Fruit fly (Drosophila melanogaster) whole organism, embryonic: ENCODE measurements around the gene Obp99b.

ENCODE experiments used
- B-H1 ChIP-seq: fragments of 200-800 bp; sonication (Bioruptor generic); IDR thresholded peaks from 3 replicates; pipeline ENCODE4 v1.3.6; 2022; ENCODE audit warnings: missing biosample characterization, missing genetic modification characterization
- CG10274 ChIP-seq: fragments of 200-800 bp; sonication (Bioruptor generic); optimal IDR thresholded peaks from 3 replicates; lab custom pipeline; 2017; ENCODE audit warnings: missing biosample characterization, mild to moderate bottlenecking, missing genetic modification characterization
- CG11085 ChIP-seq: fragments of 200-800 bp; sonication (Bioruptor generic); IDR thresholded peaks from 2 replicates; pipeline ENCODE4 v1.3.6; 2022; ENCODE audit warnings: missing biosample characterization, missing genetic modification characterization
- CG11723 ChIP-seq: fragments of 200-800 bp; sonication (Bioruptor generic); optimal IDR thresholded peaks from 2 replicates; lab custom pipeline; 2017; ENCODE audit warnings: missing biosample characterization, mild to moderate bottlenecking, missing genetic modification characterization
- CG12236 ChIP-seq: fragments of 200-800 bp; sonication (Bioruptor generic); optimal IDR thresholded peaks from 2 replicates; lab custom pipeline; 2016; ENCODE audit warnings: missing biosample characterization, missing genetic modification characterization
- CG12659 ChIP-seq: fragments of 200-800 bp; sonication (Bioruptor generic); optimal IDR thresholded peaks from 3 replicates; lab custom pipeline; 2017; ENCODE audit warnings: mild to moderate bottlenecking, missing biosample characterization, missing genetic modification reagents, missing genetic modification characterization
- CG12744 ChIP-seq: fragments of 200-800 bp; sonication (Bioruptor generic); optimal IDR thresholded peaks from 2 replicates; lab custom pipeline; 2016; ENCODE audit warnings: missing biosample characterization, missing genetic modification characterization
- CG13296 ChIP-seq: fragments of 200-800 bp; sonication (Bioruptor generic); optimal IDR thresholded peaks from 3 replicates; lab custom pipeline; 2018; ENCODE audit warnings: missing biosample characterization, mild to moderate bottlenecking, missing genetic modification characterization
- CG15479 ChIP-seq: fragments of 200-800 bp; sonication (Bioruptor generic); optimal IDR thresholded peaks from 3 replicates; lab custom pipeline; 2019; ENCODE audit warnings: missing biosample characterization, mild to moderate bottlenecking, missing genetic modification characterization, moderate library complexity
- CG17385 ChIP-seq: fragments of 200-800 bp; sonication (Bioruptor generic); optimal IDR thresholded peaks from 3 replicates; lab custom pipeline; 2018; ENCODE audit warnings: missing biosample characterization, mild to moderate bottlenecking, missing genetic modification characterization
- CG1792 ChIP-seq: fragments of 200-800 bp; sonication (Bioruptor generic); optimal IDR thresholded peaks from 2 replicates; lab custom pipeline; 2016; ENCODE audit warnings: missing biosample characterization, missing genetic modification characterization
- CG18764 ChIP-seq: fragments of 200-800 bp; sonication (Bioruptor generic); optimal IDR thresholded peaks from 3 replicates; lab custom pipeline; 2016; ENCODE audit warnings: missing biosample characterization, missing genetic modification characterization
- CG3163 ChIP-seq: fragments of 200-800 bp; sonication (Bioruptor generic); optimal IDR thresholded peaks from 3 replicates; lab custom pipeline; 2016; ENCODE audit warnings: missing biosample characterization, missing genetic modification characterization
- CG33557 ChIP-seq: fragments of 200-800 bp; sonication (Bioruptor generic); optimal IDR thresholded peaks from 2 replicates; lab custom pipeline; 2019; ENCODE audit warnings: missing biosample characterization, mild to moderate bottlenecking, missing genetic modification characterization, moderate library complexity
- CG3995 ChIP-seq: fragments of 200-800 bp; sonication (Bioruptor generic); optimal IDR thresholded peaks from 3 replicates; lab custom pipeline; 2016; ENCODE audit warnings: missing biosample characterization, missing genetic modification characterization
- CG4282 ChIP-seq: fragments of 200-800 bp; sonication (Bioruptor generic); optimal IDR thresholded peaks from 2 replicates; lab custom pipeline; 2016; ENCODE audit warnings: missing biosample characterization, missing genetic modification characterization
- CG4707 ChIP-seq: fragments of 200-800 bp; sonication (Bioruptor generic); optimal IDR thresholded peaks from 2 replicates; lab custom pipeline; 2018; ENCODE audit warnings: missing biosample characterization, mild to moderate bottlenecking, missing genetic modification characterization, moderate library complexity
- CG6654 ChIP-seq: fragments of 200-800 bp; sonication (Bioruptor generic); optimal IDR thresholded peaks from 2 replicates; lab custom pipeline; 2017; ENCODE audit warnings: missing biosample characterization, mild to moderate bottlenecking, missing genetic modification characterization
- CG6765 ChIP-seq: fragments of 200-800 bp; sonication (Bioruptor generic); optimal IDR thresholded peaks from 3 replicates; lab custom pipeline; 2017; ENCODE audit warnings: missing biosample characterization, mild to moderate bottlenecking, missing genetic modification characterization
- CG6854 ChIP-seq: fragments of 200-800 bp; sonication (Bioruptor generic); optimal IDR thresholded peaks from 3 replicates; lab custom pipeline; 2017; ENCODE audit warnings: missing biosample characterization, mild to moderate bottlenecking, missing genetic modification characterization
- CG7357 ChIP-seq: fragments of 200-800 bp; sonication (Bioruptor generic); IDR thresholded peaks from 3 replicates; pipeline ENCODE4 v1.3.6; 2022; ENCODE audit warnings: missing biosample characterization, missing genetic modification characterization
- CG7556 ChIP-seq: fragments of 200-800 bp; sonication (Bioruptor generic); optimal IDR thresholded peaks from 2 replicates; lab custom pipeline; 2017; ENCODE audit warnings: missing biosample characterization, mild to moderate bottlenecking, missing genetic modification characterization
- CG7745 ChIP-seq: fragments of 200-800 bp; sonication (Bioruptor generic); optimal IDR thresholded peaks from 2 replicates; lab custom pipeline; 2018; ENCODE audit warnings: missing biosample characterization, mild to moderate bottlenecking, missing genetic modification characterization, moderate library complexity
- CG8388 ChIP-seq: fragments of 200-800 bp; sonication (Bioruptor generic); optimal IDR thresholded peaks from 2 replicates; lab custom pipeline; 2019; ENCODE audit warnings: missing biosample characterization, mild to moderate bottlenecking, missing genetic modification characterization, moderate library complexity
- CG8944 ChIP-seq: fragments of 200-800 bp; sonication (Bioruptor generic); optimal IDR thresholded peaks from 3 replicates; lab custom pipeline; 2016; ENCODE audit warnings: missing biosample characterization, missing genetic modification characterization
- CHES-1-like ChIP-seq: fragments of 200-800 bp; sonication (Bioruptor generic); optimal IDR thresholded peaks from 2 replicates; lab custom pipeline; 2016; ENCODE audit warnings: missing biosample characterization, missing genetic modification characterization
- Camta ChIP-seq: fragments of 200-800 bp; sonication (Bioruptor generic); optimal IDR thresholded peaks from 2 replicates; lab custom pipeline; 2016; ENCODE audit warnings: missing biosample characterization, missing genetic modification characterization
- Deaf1 ChIP-seq: fragments of 200-800 bp; optimal IDR thresholded peaks from 3 replicates; lab custom pipeline; 2019; ENCODE audit warnings: missing biosample characterization, mild to moderate bottlenecking, missing genetic modification characterization, moderate library complexity
- Dek ChIP-seq: fragments of 200-800 bp; sonication (Bioruptor generic); optimal IDR thresholded peaks from 3 replicates; lab custom pipeline; 2019; ENCODE audit warnings: missing biosample characterization, mild to moderate bottlenecking, missing genetic modification characterization, moderate library complexity
- Dref ChIP-seq: fragments of 200-800 bp; sonication (Bioruptor generic); IDR thresholded peaks from 2 replicates; pipeline ENCODE4 v1.3.6; 2022; ENCODE audit warnings: missing biosample characterization, missing genetic modification characterization
- MTF-1 ChIP-seq: fragments of 200-800 bp; sonication (Bioruptor generic); optimal IDR thresholded peaks from 2 replicates; lab custom pipeline; 2018; ENCODE audit warnings: missing biosample characterization, mild to moderate bottlenecking, missing genetic modification characterization, borderline replicate concordance
- Mes4 ChIP-seq: fragments of 200-800 bp; sonication (Bioruptor generic); optimal IDR thresholded peaks from 2 replicates; lab custom pipeline; 2016; ENCODE audit warnings: missing biosample characterization, missing genetic modification characterization
- Nf-YA ChIP-seq: fragments of 200-800 bp; sonication (Bioruptor generic); IDR thresholded peaks from 2 replicates; pipeline ENCODE4 v1.3.6; 2022; ENCODE audit warnings: missing biosample characterization, missing genetic modification characterization
- Opbp ChIP-seq: fragments of 200-800 bp; sonication (Bioruptor generic); IDR thresholded peaks from 3 replicates; pipeline ENCODE4 v1.3.6; 2022; ENCODE audit warnings: missing biosample characterization, missing genetic modification characterization; ENCODE audit not compliant: partially characterized antibody
- Scr ChIP-seq: fragments of 200-800 bp; sonication (Bioruptor generic); IDR thresholded peaks from 2 replicates; pipeline ENCODE4 v1.3.6; 2022; ENCODE audit warnings: missing biosample characterization, missing genetic modification characterization; ENCODE audit not compliant: partially characterized antibody
- Taf1 ChIP-seq: fragments of 200-800 bp; sonication (Bioruptor generic); IDR thresholded peaks from 2 replicates; pipeline ENCODE4 v1.3.6; 2022; ENCODE audit warnings: missing biosample characterization, missing genetic modification characterization
- ap ChIP-seq: fragments of 200-800 bp; sonication (Bioruptor generic); IDR thresholded peaks from 2 replicates; pipeline ENCODE4 v1.3.6; 2022; ENCODE audit warnings: missing biosample characterization, missing genetic modification characterization
- az2 ChIP-seq: fragments of 200-800 bp; sonication (Bioruptor generic); optimal IDR thresholded peaks from 3 replicates; lab custom pipeline; 2016; ENCODE audit warnings: missing biosample characterization, missing genetic modification characterization
- bsh ChIP-seq, 2 experiments: fragments of 200-800 bp; sonication (Bioruptor generic); optimal IDR thresholded peaks; 2 replicates each; lab custom pipeline; 2017 to 2018; ENCODE audit warnings: mild to moderate bottlenecking in 2 of 2, missing biosample characterization in 2 of 2, missing genetic modification characterization in 2 of 2, moderate library complexity in 1 of 2
- danr ChIP-seq: fragments of 200-800 bp; sonication (Bioruptor generic); IDR thresholded peaks from 2 replicates; pipeline ENCODE4 v1.3.6; 2022; ENCODE audit warnings: missing biosample characterization, missing genetic modification characterization
- dati ChIP-seq: fragments of 200-800 bp; sonication (Bioruptor generic); IDR thresholded peaks from 2 replicates; pipeline ENCODE4 v1.3.6; 2022; ENCODE audit warnings: missing biosample characterization, missing genetic modification characterization
- dmrt11E ChIP-seq: fragments of 200-800 bp; sonication (Bioruptor generic); optimal IDR thresholded peaks from 3 replicates; lab custom pipeline; 2018; ENCODE audit warnings: missing biosample characterization, mild to moderate bottlenecking, missing genetic modification characterization, moderate library complexity
- exex ChIP-seq: fragments of 200-800 bp; sonication (Bioruptor generic); optimal IDR thresholded peaks from 4 replicates; lab custom pipeline; 2018; ENCODE audit warnings: missing biosample characterization, mild to moderate bottlenecking, missing genetic modification characterization, moderate library complexity
- kah ChIP-seq: fragments of 200-800 bp; sonication (Bioruptor generic); optimal IDR thresholded peaks from 2 replicates; lab custom pipeline; 2018; ENCODE audit warnings: missing biosample characterization, mild to moderate bottlenecking, missing genetic modification characterization
- lmd ChIP-seq: fragments of 200-800 bp; sonication (Bioruptor generic); IDR thresholded peaks from 2 replicates; pipeline ENCODE4 v1.3.6; 2022; ENCODE audit warnings: missing biosample characterization, missing genetic modification characterization
- lola ChIP-seq, 3 experiments: fragments of >200 bp in 2 of 3; fragments of 200-800 bp in 1 of 3; sonication (Bioruptor generic) in 1 of 3; optimal IDR thresholded peaks; 2 replicates each; lab custom pipeline; 2017 to 2019; ENCODE audit warnings: missing biosample characterization in 3 of 3, missing genetic modification characterization in 3 of 3, mild to moderate bottlenecking in 1 of 3, moderate library complexity in 1 of 3
- pfk ChIP-seq: fragments of 200-800 bp; sonication (Bioruptor generic); optimal IDR thresholded peaks from 2 replicates; lab custom pipeline; 2018; ENCODE audit warnings: missing biosample characterization, mild to moderate bottlenecking, missing genetic modification characterization, moderate library complexity
- pnt ChIP-seq: fragments of 200-800 bp; sonication (Bioruptor generic); optimal IDR thresholded peaks from 3 replicates; lab custom pipeline; 2016; ENCODE audit warnings: missing biosample characterization, missing genetic modification characterization
- ro ChIP-seq: fragments of 200-800 bp; sonication (Bioruptor generic); IDR thresholded peaks from 2 replicates; pipeline ENCODE4 v1.3.6; 2022; ENCODE audit warnings: missing biosample characterization, missing genetic modification characterization
- sr ChIP-seq: fragments of 200-800 bp; sonication (Bioruptor generic); IDR thresholded peaks from 3 replicates; pipeline ENCODE4 v1.3.6; 2022; ENCODE audit warnings: missing biosample characterization, missing genetic modification characterization
- zfh2 ChIP-seq: fragments of 200-800 bp; sonication (Bioruptor generic); optimal IDR thresholded peaks from 2 replicates; lab custom pipeline; 2016; ENCODE audit warnings: missing biosample characterization, missing genetic modification characterization

The Obp99b gene

DNA sequence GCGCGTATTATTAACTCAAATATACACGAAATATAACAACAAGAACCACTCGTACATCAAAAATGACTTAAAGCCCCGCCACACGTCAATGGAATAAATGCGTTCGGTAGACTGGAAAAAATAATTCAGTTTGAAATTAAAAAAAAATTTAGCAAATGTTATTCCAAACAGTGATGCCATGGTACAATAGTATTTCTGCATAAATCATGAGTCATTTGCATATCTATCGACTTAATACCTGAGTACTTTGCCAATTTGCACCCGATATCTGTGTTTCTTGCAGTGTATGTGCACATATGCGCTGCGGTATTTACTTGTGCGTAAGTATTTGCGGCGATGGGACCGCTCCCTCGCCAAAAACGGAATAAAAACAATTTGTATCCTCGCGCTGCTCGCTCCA, 46.5 kb upstream of the Obp99b start (continued):
- TF ChIP-seq CHES-1-like (GFP tag; lab: Kevin White, UChicago): no peak
- no peak for TF ChIP-seq CG11723
- no peak for TF ChIP-seq CG4282 (GFP tag; lab: Kevin White, UChicago)
- no peak for TF ChIP-seq kah (GFP tag; lab: Kevin White, UChicago)
- no peak for TF ChIP-seq exex
- TF ChIP-seq Mes4 (GFP tag; lab: Kevin White, UChicago): no peak
- TF ChIP-seq lmd (GFP tag; lab: Robert Waterston, UW): 0 out of 2 replicates have a peak, but pooled peaks have one; percentile 27
- TF ChIP-seq CG12659 (GFP tag; lab: Kevin White, UChicago): no peak
- no peak for TF ChIP-seq CG15479 (GFP tag; lab: Kevin White, UChicago)
- TF ChIP-seq Camta (GFP tag; lab: Kevin White, UChicago): no peak
- TF ChIP-seq CG6765 (GFP tag; lab: Kevin White, UChicago): no peak
- peak; percentile 2 for TF ChIP-seq az2
- peak; percentile 24 for TF ChIP-seq CG8944 (GFP tag; lab: Kevin White, UChicago)
- TF ChIP-seq CG12236: no peak
- TF ChIP-seq CG1792 (GFP tag; lab: Kevin White, UChicago): peak; percentile 38
- no peak for TF ChIP-seq CG11085 (GFP tag; lab: Robert Waterston, UW)
- no peak; the same call in 1 of the 2 replicates for TF ChIP-seq ap (GFP tag; lab: Robert Waterston, UW)
- TF ChIP-seq zfh2: peak; percentile 31
- no peak for TF ChIP-seq CG6854
- no peak for TF ChIP-seq B-H1 (GFP tag; lab: Robert Waterston, UW)
- TF ChIP-seq dmrt11E: peak; percentile 34
- no peak for TF ChIP-seq CG3995
- no peak for TF ChIP-seq ro (GFP tag; lab: Robert Waterston, UW)
- TF ChIP-seq dati: no peak
- TF ChIP-seq CG8388 (GFP tag; lab: Kevin White, UChicago): no peak
- no peak for TF ChIP-seq Nf-YA (GFP tag; lab: Robert Waterston, UW)
- no peak for TF ChIP-seq Dek
- TF ChIP-seq CG33557 (GFP tag; lab: Kevin White, UChicago): no peak
- TF ChIP-seq pnt: no peak
- no peak for TF ChIP-seq danr (GFP tag; lab: Robert Waterston, UW)
- peak in 1 of 2 experiments; percentile 49 for TF ChIP-seq bsh (GFP tag; optimal IDR thresholded peaks at IDR 0.05; lab: Kevin White, UChicago)
- no peak for TF ChIP-seq CG13296 (GFP tag; lab: Kevin White, UChicago)
- no peak for TF ChIP-seq lola (GFP tag; optimal IDR thresholded peaks at IDR 0.05; lab: Kevin White, UChicago)
- TF ChIP-seq CG18764: no peak
- TF ChIP-seq CG7556 (GFP tag; lab: Kevin White, UChicago): no peak
- TF ChIP-seq Taf1 (GFP tag; lab: Robert Waterston, UW): no peak
- TF ChIP-seq CG7745 (tag; lab: Kevin White, UChicago): no peak
- TF ChIP-seq pfk (GFP tag; lab: Kevin White, UChicago): no peak
- no peak for TF ChIP-seq Scr (GFP tag; lab: Robert Waterston, UW)
- TF ChIP-seq CG12744 (GFP tag; lab: Kevin White, UChicago): no peak
- TF ChIP-seq CG10274: no peak
- TF ChIP-seq CG4707 (GFP tag; lab: Kevin White, UChicago): no peak
- TF ChIP-seq CG17385 (GFP tag; lab: Kevin White, UChicago): peak; percentile 9
- no peak for TF ChIP-seq Deaf1
- no peak for TF ChIP-seq sr (GFP tag; lab: Robert Waterston, UW)
- TF ChIP-seq CG6654 (GFP tag; lab: Kevin White, UChicago): no peak
- no peak for TF ChIP-seq MTF-1 (GFP tag; lab: Kevin White, UChicago)
- TF ChIP-seq CG7357 (GFP tag; lab: Robert Waterston, UW): no peak
- no peak for TF ChIP-seq CG3163 (GFP tag; lab: Kevin White, UChicago)
- TF ChIP-seq Dref (GFP tag; lab: Robert Waterston, UW): no peak
- no peak for TF ChIP-seq Opbp
